Worm (Caenorhabditis elegans) whole organism, early embryonic: Measurements from ENCODE around the gene F44A6.5.

Experiments used
- B0310.2 ChIP-seq: sonication (generic microtip); optimal IDR thresholded peaks from 2 replicates; lab custom pipeline; 2016; ENCODE audit warnings: mild to moderate bottlenecking, missing genetic modification characterization, missing compliant biosample characterization
- F13C5.2 ChIP-seq: sonication (generic microtip); optimal IDR thresholded peaks from 2 replicates; lab custom pipeline; 2017; ENCODE audit warnings: mild to moderate bottlenecking, missing genetic modification characterization, inconsistent platforms, missing compliant biosample characterization
- aly-1 ChIP-seq: sonication (generic microtip); optimal IDR thresholded peaks from 2 replicates; lab custom pipeline; 2016; ENCODE audit warnings: missing genetic modification characterization, missing compliant biosample characterization
- ama-1 ChIP-seq: fragments of 150-350 bp; optimal IDR thresholded peaks from 2 replicates; lab custom pipeline; 2014
- ceh-13 ChIP-seq: fragments of 200-800 bp; sonication (Bioruptor generic); optimal IDR thresholded peaks from 2 replicates; lab custom pipeline; 2018; ENCODE audit warnings: mild to moderate bottlenecking, missing genetic modification characterization, missing compliant biosample characterization
- ceh-36 ChIP-seq: sonication (generic microtip); optimal IDR thresholded peaks from 2 replicates; lab custom pipeline; 2016; ENCODE audit warnings: missing genetic modification characterization, inconsistent platforms, missing compliant biosample characterization
- ets-7 ChIP-seq: sonication (generic microtip); optimal IDR thresholded peaks from 2 replicates; lab custom pipeline; 2016; ENCODE audit warnings: missing genotype, missing genetic modification characterization, missing compliant biosample characterization
- flt-1 ChIP-seq: fragments of 200-800 bp; sonication (Bioruptor generic); IDR thresholded peaks from 2 replicates; pipeline ENCODE4 v1.3.6; 2022; ENCODE audit warnings: missing genetic modification characterization, missing compliant biosample characterization
- hmbx-1 ChIP-seq: sonication (generic microtip); optimal IDR thresholded peaks from 2 replicates; lab custom pipeline; 2016; ENCODE audit warnings: mild to moderate bottlenecking, missing genetic modification characterization, missing compliant biosample characterization
- hmg-4 ChIP-seq: fragments of 200-800 bp; sonication (Bioruptor generic); optimal IDR thresholded peaks from 2 replicates; lab custom pipeline; 2018; ENCODE audit warnings: mild to moderate bottlenecking, missing genetic modification characterization, missing compliant biosample characterization
- hnd-1 ChIP-seq: sonication (generic microtip); optimal IDR thresholded peaks from 2 replicates; lab custom pipeline; 2016; ENCODE audit warnings: missing genetic modification characterization, missing compliant biosample characterization
- pes-1 ChIP-seq: fragments of 200-800 bp; sonication (Bioruptor generic); IDR thresholded peaks from 2 replicates; pipeline ENCODE4 v1.3.6; 2022; ENCODE audit warnings: missing genetic modification reagents, missing genetic modification characterization, missing compliant biosample characterization
- scrt-1 ChIP-seq: fragments of 200-800 bp; sonication (Bioruptor generic); IDR thresholded peaks from 2 replicates; pipeline ENCODE4 v1.3.6; 2022; ENCODE audit warnings: missing genetic modification characterization, missing compliant biosample characterization
- sea-1 ChIP-seq: fragments of 200-800 bp; sonication (Bioruptor generic); conservative IDR thresholded peaks from 2 replicates; pipeline ENCODE4 v1.3.6; 2022; ENCODE audit warnings: missing genetic modification characterization, missing compliant biosample characterization
- tbx-11 ChIP-seq: fragments of 200-800 bp; sonication (Bioruptor generic); IDR thresholded peaks from 2 replicates; pipeline ENCODE4 v1.3.6; 2022; ENCODE audit warnings: missing genetic modification characterization, missing compliant biosample characterization
- tbx-37 ChIP-seq: fragments of 200-800 bp; sonication (Bioruptor generic); conservative IDR thresholded peaks from 2 replicates; pipeline ENCODE4 v1.3.6; 2022; ENCODE audit warnings: missing genetic modification reagents, missing genetic modification characterization, missing compliant biosample characterization
- tra-4 ChIP-seq: sonication (generic microtip); optimal IDR thresholded peaks from 2 replicates; lab custom pipeline; 2017; ENCODE audit warnings: missing genetic modification characterization, missing compliant biosample characterization

F44A6.5 gene

DNA sequence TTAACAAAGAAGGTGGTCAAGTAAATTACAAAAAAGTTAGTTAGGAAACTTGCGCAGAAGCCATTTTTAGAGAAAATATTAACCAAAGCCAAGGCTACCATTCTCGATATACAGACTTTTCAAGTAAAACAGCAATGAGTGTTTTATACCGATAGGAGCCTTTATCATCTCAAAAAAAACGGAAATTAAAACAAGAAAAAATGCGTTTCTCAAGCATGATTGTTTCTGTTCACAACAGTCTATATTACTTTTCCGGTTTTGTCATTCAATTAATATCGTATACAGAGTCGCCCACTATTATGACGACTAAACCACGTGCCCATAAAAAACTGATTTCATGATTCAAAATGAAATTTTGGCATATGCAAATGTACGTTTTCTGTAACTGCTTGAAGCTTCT lies 22.2 kb upstream of the F44A6.5 start, which contains the start of gene str-74:
str-74 (minus strand) TSS at position 101 of the 400 bp plus-strand sequence.
- TF ChIP-seq tra-4 (tag; lab: Kevin White, UChicago), result no peak
- no peak for TF ChIP-seq flt-1 (GFP tag; lab: Robert Waterston, UW)
- no peak for TF ChIP-seq hnd-1 (tag; lab: Kevin White, UChicago)
- TF ChIP-seq aly-1 (tag; lab: Kevin White, UChicago), result no peak
- TF ChIP-seq ceh-13 (GFP tag; lab: Kevin White, UChicago), result no peak
- TF ChIP-seq tbx-37 (GFP tag; lab: Robert Waterston, UW), result no peak
- TF ChIP-seq B0310.2, result no peak
- TF ChIP-seq ama-1 (lab: Kevin White, UChicago), result no peak
- TF ChIP-seq F13C5.2 (tag; lab: Kevin White, UChicago), result no peak
- no peak for TF ChIP-seq hmbx-1 (tag; lab: Kevin White, UChicago)
- no peak for TF ChIP-seq ceh-36
- no peak for TF ChIP-seq scrt-1 (GFP tag; lab: Robert Waterston, UW)
- TF ChIP-seq pes-1 (GFP tag; lab: Robert Waterston, UW), result no peak
- no peak for TF ChIP-seq ets-7 (tag; lab: Kevin White, UChicago)
- TF ChIP-seq tbx-11 (GFP tag; lab: Robert Waterston, UW), result no peak
- no peak for TF ChIP-seq sea-1 (GFP tag; lab: Robert Waterston, UW)
- no peak for TF ChIP-seq hmg-4 (GFP tag; lab: Kevin White, UChicago)

DNA sequence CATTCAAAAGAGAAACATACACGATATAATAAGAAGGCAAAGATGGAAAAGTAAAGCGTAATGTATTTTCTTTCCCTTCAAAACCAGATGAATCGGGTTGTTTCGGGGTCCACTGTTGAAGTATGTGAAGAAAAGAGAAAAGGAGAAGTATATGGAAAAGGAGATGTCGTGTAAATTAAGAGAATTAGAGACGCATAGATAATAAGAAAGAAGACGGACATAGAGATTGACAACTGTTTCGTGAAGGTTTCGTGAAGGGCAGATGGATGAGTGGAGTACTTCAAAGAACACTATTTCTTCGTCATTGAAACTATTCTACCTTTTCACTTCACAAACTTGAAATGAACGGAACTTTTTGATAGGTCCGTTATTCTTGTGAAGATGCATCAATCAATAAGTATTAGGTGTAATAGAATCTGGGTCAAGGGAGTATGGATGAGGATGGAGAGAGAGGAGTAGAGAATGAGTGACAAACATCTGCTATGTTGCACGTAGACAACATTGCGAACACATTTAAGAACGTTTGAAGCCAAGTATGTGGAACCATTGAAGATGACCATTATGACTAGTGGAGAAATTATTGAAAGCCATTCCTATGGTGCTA lies 19.5 kb upstream of the F44A6.5 start:
- no peak for TF ChIP-seq hnd-1 (tag; lab: Kevin White, UChicago)

DNA sequence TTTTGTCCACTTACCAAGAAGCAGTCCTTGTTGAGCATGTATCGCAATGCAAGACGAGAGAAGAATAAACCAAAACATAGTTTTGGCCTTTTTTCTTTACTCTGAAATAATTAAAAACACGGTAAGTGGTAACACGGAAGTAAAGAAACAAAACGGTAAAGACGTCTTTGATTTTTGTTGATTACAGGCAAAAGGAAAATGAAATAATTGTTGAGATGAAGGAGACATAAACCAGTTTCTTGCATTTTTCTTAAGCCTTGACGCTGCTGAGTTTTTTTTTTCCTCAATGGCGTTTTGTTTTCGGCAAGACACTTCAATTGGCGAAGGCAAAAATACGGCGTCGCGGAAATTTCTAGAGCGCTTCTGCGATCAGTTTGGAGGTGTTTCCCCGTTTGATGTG lies 18.1 kb upstream of the F44A6.5 start, which contains the start of gene zipt-13:
zipt-13 (minus strand) TSS at position 101 of the 400 bp plus-strand sequence.
- TF ChIP-seq ceh-13 (GFP tag; lab: Kevin White, UChicago) (no peak), hmbx-1 (tag; lab: Kevin White, UChicago) (no peak), aly-1 (tag; lab: Kevin White, UChicago) (no peak), tra-4 (tag; lab: Kevin White, UChicago) (no peak), flt-1 (GFP tag; lab: Robert Waterston, UW) (no peak), F13C5.2 (tag; lab: Kevin White, UChicago) (no peak), hmg-4 (GFP tag; lab: Kevin White, UChicago) (no peak)

DNA sequence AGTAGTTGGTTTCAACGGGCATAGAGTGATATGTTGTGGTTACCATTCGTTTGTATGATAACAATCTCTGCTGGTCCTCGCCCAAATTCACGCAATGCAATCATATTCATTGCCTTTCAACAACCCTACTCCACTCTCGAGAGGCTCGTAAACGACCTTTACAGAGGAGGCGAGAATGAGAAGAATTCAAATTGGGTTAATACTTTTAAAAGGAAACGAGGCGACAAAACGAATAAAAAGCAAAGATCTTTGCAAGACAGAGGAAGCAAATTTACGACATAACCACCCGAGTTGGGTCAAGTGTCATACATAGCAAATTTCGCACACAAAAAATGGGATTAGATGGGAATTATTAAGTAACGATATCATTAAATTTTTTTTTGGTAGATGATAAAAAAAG lies 13.7 kb upstream of the F44A6.5 start:
- TF ChIP-seq flt-1 (GFP tag; lab: Robert Waterston, UW) (no peak), hmbx-1 (tag; lab: Kevin White, UChicago) (no peak), ceh-13 (GFP tag; lab: Kevin White, UChicago) (no peak), tra-4 (tag; lab: Kevin White, UChicago) (no peak), pes-1 (GFP tag; lab: Robert Waterston, UW) (no peak), F13C5.2 (tag; lab: Kevin White, UChicago) (no peak), ama-1 (lab: Kevin White, UChicago) (no peak), tbx-37 (GFP tag; lab: Robert Waterston, UW) (no peak), tbx-11 (GFP tag; lab: Robert Waterston, UW) (no peak), hnd-1 (tag; lab: Kevin White, UChicago) (no peak), B0310.2 (no peak), ets-7 (tag; lab: Kevin White, UChicago) (no peak), hmg-4 (GFP tag; lab: Kevin White, UChicago) (no peak), scrt-1 (GFP tag; lab: Robert Waterston, UW) (no peak), sea-1 (GFP tag; lab: Robert Waterston, UW) (no peak), ceh-36 (no peak), aly-1 (tag; lab: Kevin White, UChicago) (no peak)

DNA sequence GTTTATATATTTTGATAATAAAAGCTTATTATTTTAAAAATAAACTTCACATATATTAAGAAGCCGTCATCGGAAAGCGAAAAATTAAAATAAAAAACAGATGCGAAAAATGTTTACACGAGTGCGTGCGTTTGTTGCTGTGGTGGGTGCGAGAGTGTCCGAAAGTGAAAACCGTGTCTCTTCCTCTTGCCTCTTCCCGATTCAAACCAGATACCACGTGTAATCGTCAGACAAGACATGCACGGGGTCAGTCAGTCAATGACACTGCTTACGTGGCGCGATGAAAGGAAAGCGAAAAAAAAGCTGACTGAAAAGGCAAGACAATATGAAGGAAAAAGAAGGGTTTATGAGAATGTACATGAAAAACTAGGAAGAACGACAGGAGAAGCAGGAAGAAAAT lies 12.1 kb upstream of the F44A6.5 start:
- no peak for TF ChIP-seq flt-1 (GFP tag; lab: Robert Waterston, UW)
- no peak for TF ChIP-seq tbx-37 (GFP tag; lab: Robert Waterston, UW)
- no peak for TF ChIP-seq hmg-4 (GFP tag; lab: Kevin White, UChicago)
- TF ChIP-seq sea-1 (GFP tag; lab: Robert Waterston, UW), result no peak
- TF ChIP-seq tbx-11 (GFP tag; lab: Robert Waterston, UW), result no peak
- TF ChIP-seq ceh-13 (GFP tag; lab: Kevin White, UChicago), result no peak
- no peak for TF ChIP-seq ama-1 (lab: Kevin White, UChicago)
- no peak for TF ChIP-seq tra-4 (tag; lab: Kevin White, UChicago)
- no peak for TF ChIP-seq scrt-1 (GFP tag; lab: Robert Waterston, UW)
- TF ChIP-seq ets-7 (tag; lab: Kevin White, UChicago), result no peak
- no peak for TF ChIP-seq aly-1 (tag; lab: Kevin White, UChicago)
- TF ChIP-seq ceh-36, result no peak
- TF ChIP-seq pes-1 (GFP tag; lab: Robert Waterston, UW), result no peak
- no peak for TF ChIP-seq B0310.2
- TF ChIP-seq hmbx-1 (tag; lab: Kevin White, UChicago), result no peak
- no peak for TF ChIP-seq F13C5.2 (tag; lab: Kevin White, UChicago)
- no peak for TF ChIP-seq hnd-1 (tag; lab: Kevin White, UChicago)

DNA sequence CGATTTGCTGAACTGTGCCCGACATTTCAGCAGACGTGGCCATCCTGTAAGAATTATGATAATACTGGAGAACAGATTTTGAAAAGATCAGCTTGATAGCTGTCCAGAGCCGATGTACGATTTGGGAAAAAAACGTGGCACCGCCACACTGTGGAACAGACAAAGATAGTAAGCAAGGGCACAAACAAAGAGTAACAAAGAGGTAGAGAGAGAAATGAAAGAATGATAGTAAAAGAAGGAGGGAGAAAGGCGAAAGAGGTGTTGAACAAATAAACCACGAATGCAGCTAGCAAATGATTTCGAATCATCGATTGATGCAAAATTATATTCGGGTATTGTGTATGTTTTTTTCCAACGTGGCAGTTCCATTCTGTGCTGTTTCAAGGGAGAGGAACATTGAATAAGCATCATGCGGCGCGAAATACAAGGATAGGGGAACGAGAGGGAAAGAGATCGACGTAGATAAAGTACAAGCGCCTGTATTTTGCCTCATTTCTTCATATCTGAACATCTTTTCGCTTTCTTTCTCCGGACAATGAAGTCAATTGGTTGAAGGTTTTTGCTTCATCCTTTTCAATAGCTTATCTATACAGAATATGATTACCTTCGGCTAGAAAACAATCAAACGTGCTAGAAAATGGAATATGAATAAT lies 9.5 kb upstream of the F44A6.5 start, which contains the start of gene C14H10.3:
C14H10.3 (minus strand) TSS at position 44 of the 653 bp plus-strand sequence.
- TF ChIP-seq aly-1 (tag; lab: Kevin White, UChicago) (no peak), tbx-11 (GFP tag; lab: Robert Waterston, UW) (no peak), hmbx-1 (tag; lab: Kevin White, UChicago) (no peak), ceh-36 (no peak)

DNA sequence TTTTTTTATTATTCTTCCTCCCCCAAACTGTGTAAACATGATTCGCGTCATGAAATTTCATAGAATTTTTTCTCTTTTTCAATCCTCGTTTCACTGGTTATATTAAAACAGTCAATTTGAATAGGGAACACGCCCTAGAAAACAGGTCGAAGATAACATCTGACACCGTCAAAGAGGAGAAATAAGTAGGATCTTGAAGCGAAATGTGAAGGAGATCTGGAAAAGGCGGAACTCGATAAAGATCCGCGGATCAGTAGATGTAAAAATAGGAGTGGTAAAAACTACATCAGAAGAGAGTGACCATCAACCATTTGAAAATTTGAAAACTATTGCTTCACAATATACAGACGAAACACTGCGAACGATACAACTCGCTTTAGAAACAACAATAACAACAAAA lies 8.5 kb upstream of the F44A6.5 start:
- TF ChIP-seq aly-1 (tag; lab: Kevin White, UChicago) (no peak), hmbx-1 (tag; lab: Kevin White, UChicago) (no peak), B0310.2 (no peak), F13C5.2 (tag; lab: Kevin White, UChicago) (no peak), ama-1 (lab: Kevin White, UChicago) (no peak), hmg-4 (GFP tag; lab: Kevin White, UChicago) (no peak), tbx-11 (GFP tag; lab: Robert Waterston, UW) (no peak), pes-1 (GFP tag; lab: Robert Waterston, UW) (no peak)
